Fruit fly (Drosophila melanogaster): ENCODE results near the gene SPH93.
A peak's percentile ranks its signal among the peaks of the same experiment; 100 is the strongest.

The SPH93 gene

dm6 chr2L:17455823-17456222 lies at the start of gene SPH93:
TSS of gene SPH93 (minus strand) at chr2L:17455923.
- no peak for TF ChIP-seq noc (tag; optimal IDR thresholded peaks at IDR 0.05)

dm6 chr2L:17500946-17501451 lies 45.3 kb upstream of the SPH93 start, which contains the start of the genes mEFTs and Dhc36C:
TSS of gene mEFTs (minus strand) at chr2L:17501106.
TSS of gene Dhc36C (plus strand) at chr2L:17501401.
- TF ChIP-seq noc (tag; optimal IDR thresholded peaks at IDR 0.05) = no peak

- no peak for TF ChIP-seq noc (tag; optimal IDR thresholded peaks at IDR 0.05)
Observed at dm6 chr2L:17498721-17499120, 43.0 kb upstream of the SPH93 start, which contains the start of gene CG15142. TSS of gene CG15142 (minus strand) at chr2L:17498821.

- TF ChIP-seq noc (tag; optimal IDR thresholded peaks at IDR 0.05) = no peak
Observed at dm6 chr2L:17497108-17497507, 41.4 kb upstream of the SPH93 start, which contains the start of gene qua. TSS of gene qua (minus strand) at chr2L:17497208.

- TF ChIP-seq noc (tag; optimal IDR thresholded peaks at IDR 0.05) = no peak
Observed at dm6 chr2L:17495759-17496158, 40.0 kb upstream of the SPH93 start.

dm6 chr2L:17492680-17493079 lies 37.0 kb upstream of the SPH93 start:
- no peak for TF ChIP-seq noc (tag; optimal IDR thresholded peaks at IDR 0.05)

- no peak for TF ChIP-seq noc (tag; optimal IDR thresholded peaks at IDR 0.05)
Observed at dm6 chr2L:17486264-17486663, 30.5 kb upstream of the SPH93 start, which contains the start of gene CG43220. TSS of gene CG43220 (plus strand) at chr2L:17486564.

- no peak for TF ChIP-seq noc (tag; optimal IDR thresholded peaks at IDR 0.05)
Observed at dm6 chr2L:17485457-17485856, 29.7 kb upstream of the SPH93 start, which contains the start of the genes CG43221 and CG43645. TSS of gene CG43221 (plus strand) at chr2L:17485757. TSS of gene CG43645 (plus strand) at chr2L:17485757.

- peak; percentile 90 for TF ChIP-seq noc (tag; optimal IDR thresholded peaks at IDR 0.05)
Observed at dm6 chr2L:17484174-17484573, 28.5 kb upstream of the SPH93 start, which contains the start of the genes GCS2beta and CG5131. TSS of gene GCS2beta (minus strand) at chr2L:17484307. TSS of gene CG5131 (plus strand) at chr2L:17484501.

- TF ChIP-seq noc (tag; optimal IDR thresholded peaks at IDR 0.05) = peak; percentile 96
Observed at dm6 chr2L:17480943-17481580, 25.3 kb upstream of the SPH93 start, which contains the start of the genes fws and Lamtor3. TSS of gene fws (minus strand) at chr2L:17481029. TSS of gene Lamtor3 (plus strand) at chr2L:17481231.

dm6 chr2L:17477710-17478109 lies 22.0 kb upstream of the SPH93 start, which contains the start of gene cass:
TSS of gene cass (minus strand) at chr2L:17477888.
- TF ChIP-seq noc (tag; optimal IDR thresholded peaks at IDR 0.05) = no peak

- no peak for TF ChIP-seq noc (tag; optimal IDR thresholded peaks at IDR 0.05)
Observed at dm6 chr2L:17472582-17473524, 17.1 kb upstream of the SPH93 start, which contains the start of gene BicD. TSS of gene BicD (minus strand) at chr2L:17473215.

dm6 chr2L:17471524-17471923 lies 15.8 kb upstream of the SPH93 start, which contains the start of gene Sgt:
TSS of gene Sgt (plus strand) at chr2L:17471603.
- no peak for TF ChIP-seq noc (tag; optimal IDR thresholded peaks at IDR 0.05)

dm6 chr2L:17470630-17471029 lies 14.9 kb upstream of the SPH93 start:
- peak; percentile 79 for TF ChIP-seq noc (tag; optimal IDR thresholded peaks at IDR 0.05)

- TF ChIP-seq noc (tag; optimal IDR thresholded peaks at IDR 0.05) = no peak
Observed at dm6 chr2L:17466950-17467349, 11.2 kb upstream of the SPH93 start.
